Fruit fly (Drosophila melanogaster) whole organism, prepupa: ENCODE measurements around the gene CG10116.

Experiments used
- Blimp-1 ChIP-seq: fragments of 200-800 bp; sonication (Bioruptor generic); optimal IDR thresholded peaks from 3 replicates; lab custom pipeline; 2017; ENCODE audit warnings: missing biosample characterization, missing genetic modification characterization, mild to moderate bottlenecking, moderate library complexity, missing genetic modification reagents
- CG10631 ChIP-seq: fragments of 200-800 bp; sonication (Bioruptor generic); optimal IDR thresholded peaks from 2 replicates; lab custom pipeline; 2016; ENCODE audit warnings: missing biosample characterization, missing genetic modification characterization
- CG1621 ChIP-seq: fragments of 200-800 bp; sonication (Bioruptor generic); optimal IDR thresholded peaks from 3 replicates; lab custom pipeline; 2018; ENCODE audit warnings: missing biosample characterization, mild to moderate bottlenecking, missing genetic modification characterization
- CG16779 ChIP-seq: fragments of 200-800 bp; sonication (Bioruptor generic); optimal IDR thresholded peaks from 3 replicates; lab custom pipeline; 2017; ENCODE audit warnings: missing biosample characterization, mild to moderate bottlenecking, missing genetic modification characterization
- CG3032 ChIP-seq: fragments of 200-800 bp; optimal IDR thresholded peaks from 2 replicates; lab custom pipeline; 2019; ENCODE audit warnings: missing biosample characterization, mild to moderate bottlenecking, missing genetic modification characterization, moderate library complexity
- CG31627 ChIP-seq: fragments of 200-800 bp; sonication (Bioruptor generic); optimal IDR thresholded peaks from 3 replicates; lab custom pipeline; 2016; ENCODE audit warnings: missing biosample characterization, missing genetic modification characterization
- CG32006 ChIP-seq: fragments of 200-800 bp; sonication (Bioruptor generic); optimal IDR thresholded peaks from 3 replicates; lab custom pipeline; 2017; ENCODE audit warnings: missing biosample characterization, mild to moderate bottlenecking, missing genetic modification characterization
- CG3919 ChIP-seq: fragments of 200-800 bp; sonication (Bioruptor generic); optimal IDR thresholded peaks from 3 replicates; lab custom pipeline; 2016; ENCODE audit warnings: missing biosample characterization, missing genetic modification characterization
- CG6163 ChIP-seq: fragments of 200-800 bp; sonication (Bioruptor generic); IDR thresholded peaks from 3 replicates; pipeline ENCODE4 v1.3.6; 2022; ENCODE audit warnings: missing biosample characterization, missing genetic modification characterization
- CG6276 ChIP-seq: fragments of 200-800 bp; sonication (Bioruptor generic); optimal IDR thresholded peaks from 2 replicates; lab custom pipeline; 2017; ENCODE audit warnings: missing biosample characterization, mild to moderate bottlenecking, missing genetic modification characterization
- CG6792 ChIP-seq: fragments of 200-800 bp; sonication (Bioruptor generic); optimal IDR thresholded peaks from 3 replicates; lab custom pipeline; 2016; ENCODE audit warnings: missing biosample characterization, missing genetic modification characterization
- CG6808 ChIP-seq: fragments of 200-800 bp; sonication (Bioruptor generic); optimal IDR thresholded peaks from 3 replicates; lab custom pipeline; 2017; ENCODE audit warnings: missing biosample characterization, missing genetic modification characterization, mild to moderate bottlenecking, moderate library complexity, missing genetic modification reagents
- CG7368 ChIP-seq: fragments of 200-800 bp; sonication (Bioruptor generic); optimal IDR thresholded peaks from 3 replicates; lab custom pipeline; 2016; ENCODE audit warnings: missing biosample characterization, missing genetic modification characterization
- CG8119 ChIP-seq: fragments of 200-800 bp; sonication (Bioruptor generic); IDR thresholded peaks from 3 replicates; pipeline ENCODE4 v1.3.6; 2022; ENCODE audit warnings: missing biosample characterization, missing genetic modification characterization
- CG8319 ChIP-seq: fragments of 200-800 bp; sonication (Bioruptor generic); optimal IDR thresholded peaks from 3 replicates; lab custom pipeline; 2016; ENCODE audit warnings: missing biosample characterization, missing genetic modification characterization
- CG8632 ChIP-seq: fragments of 200-800 bp; sonication (Bioruptor generic); optimal IDR thresholded peaks from 3 replicates; lab custom pipeline; 2016; ENCODE audit warnings: missing biosample characterization, missing genetic modification characterization
- Eip75B ChIP-seq: fragments of 200-800 bp; sonication (Bioruptor generic); optimal IDR thresholded peaks from 3 replicates; lab custom pipeline; 2016; ENCODE audit warnings: missing biosample characterization, missing genetic modification characterization
- Eip78C ChIP-seq: fragments of 200-800 bp; sonication (Bioruptor generic); peaks from one replicate; lab custom pipeline; 2016; ENCODE audit warnings: missing biosample characterization, missing genetic modification characterization
- Ets21C ChIP-seq: fragments of 200-800 bp; sonication (Bioruptor generic); optimal IDR thresholded peaks from 3 replicates; lab custom pipeline; 2016; ENCODE audit warnings: missing biosample characterization, missing genetic modification characterization
- Gug ChIP-seq: fragments of 200-800 bp; sonication (Bioruptor generic); IDR thresholded peaks from 2 replicates; pipeline ENCODE4 v1.3.6; 2022; ENCODE audit warnings: missing biosample characterization, missing genetic modification characterization
- Hr38 ChIP-seq: sonication (Bioruptor generic); optimal IDR thresholded peaks from 2 replicates; lab custom pipeline; 2016; ENCODE audit warnings: missing biosample characterization, missing genetic modification characterization
- Hr39 ChIP-seq: fragments of 200-800 bp; sonication (Bioruptor generic); optimal IDR thresholded peaks from 2 replicates; lab custom pipeline; 2016; ENCODE audit warnings: missing biosample characterization, missing genetic modification characterization
- Lpt ChIP-seq: fragments of 200-800 bp; sonication (Bioruptor generic); optimal IDR thresholded peaks from 3 replicates; lab custom pipeline; 2016; ENCODE audit warnings: missing biosample characterization, missing genetic modification characterization
- Met ChIP-seq: fragments of 200-800 bp; sonication (Bioruptor generic); optimal IDR thresholded peaks from 3 replicates; lab custom pipeline; 2016; ENCODE audit warnings: missing biosample characterization, missing genetic modification characterization
- OdsH ChIP-seq: fragments of 200-800 bp; sonication (Bioruptor generic); optimal IDR thresholded peaks from 3 replicates; lab custom pipeline; 2016; ENCODE audit warnings: missing biosample characterization, missing genetic modification characterization
- Smox ChIP-seq: fragments of 200-800 bp; sonication (Bioruptor generic); optimal IDR thresholded peaks from 3 replicates; lab custom pipeline; 2016; ENCODE audit warnings: missing biosample characterization, missing genetic modification characterization
- Sox102F ChIP-seq: fragments of 200-800 bp; sonication (Bioruptor generic); optimal IDR thresholded peaks from 2 replicates; lab custom pipeline; 2016; ENCODE audit warnings: missing biosample characterization, mild to moderate bottlenecking, missing genetic modification characterization
- acj6 ChIP-seq: fragments of 200-800 bp; sonication (Bioruptor generic); optimal IDR thresholded peaks from 3 replicates; lab custom pipeline; 2016; ENCODE audit warnings: missing biosample characterization, missing genetic modification characterization
- dsx ChIP-seq: fragments of 200-800 bp; optimal IDR thresholded peaks from 3 replicates; lab custom pipeline; 2019; ENCODE audit warnings: missing biosample characterization, mild to moderate bottlenecking, missing genetic modification characterization, moderate library complexity; ENCODE audit not compliant: poor library complexity, severe bottlenecking
- eg ChIP-seq: fragments of 200-800 bp; sonication (Bioruptor generic); IDR thresholded peaks from 3 replicates; pipeline ENCODE4 v1.3.6; 2022; ENCODE audit warnings: missing biosample characterization, missing genetic modification characterization
- fd59A ChIP-seq: fragments of 200-800 bp; sonication (Bioruptor generic); optimal IDR thresholded peaks from 2 replicates; lab custom pipeline; 2017; ENCODE audit warnings: missing biosample characterization, mild to moderate bottlenecking, missing genetic modification characterization, missing genetic modification reagents
- fd85E ChIP-seq: fragments of 200-800 bp; sonication (Bioruptor generic); optimal IDR thresholded peaks from 3 replicates; lab custom pipeline; 2016; ENCODE audit warnings: missing biosample characterization, missing genetic modification characterization
- fkh ChIP-seq: fragments of 200-800 bp; sonication (Bioruptor generic); optimal IDR thresholded peaks from 3 replicates; lab custom pipeline; 2017; ENCODE audit warnings: missing biosample characterization, mild to moderate bottlenecking, missing genetic modification characterization, moderate library complexity
- net ChIP-seq: fragments of 200-800 bp; sonication (Bioruptor generic); optimal IDR thresholded peaks from 3 replicates; lab custom pipeline; 2016; ENCODE audit warnings: missing biosample characterization, missing genetic modification characterization
- pdm3 ChIP-seq: fragments of 200-800 bp; sonication (Bioruptor generic); optimal IDR thresholded peaks from 3 replicates; lab custom pipeline; 2016; ENCODE audit warnings: missing biosample characterization, missing genetic modification characterization
- spab ChIP-seq: fragments of 200-800 bp; sonication (Bioruptor generic); optimal IDR thresholded peaks from 2 replicates; lab custom pipeline; 2017; ENCODE audit warnings: missing biosample characterization, mild to moderate bottlenecking, missing genetic modification characterization, missing genetic modification reagents
- ss ChIP-seq, 2 experiments: fragments of 200-800 bp; sonication (Bioruptor generic); optimal IDR thresholded peaks; 2 replicates in 1 of 2; 3 replicates in 1 of 2; lab custom pipeline; 2017 to 2018; ENCODE audit warnings: mild to moderate bottlenecking in 2 of 2, missing biosample characterization in 2 of 2, missing genetic modification characterization in 2 of 2, moderate library complexity in 1 of 2
- svp ChIP-seq: fragments of 200-800 bp; sonication (Bioruptor generic); peaks from one replicate; lab custom pipeline; 2016; ENCODE audit warnings: missing biosample characterization, missing genetic modification characterization
- topi ChIP-seq: fragments of 200-800 bp; sonication (Bioruptor generic); optimal IDR thresholded peaks from 3 replicates; lab custom pipeline; 2016; ENCODE audit warnings: missing biosample characterization, missing genetic modification characterization

Gene CG10116

DNA sequence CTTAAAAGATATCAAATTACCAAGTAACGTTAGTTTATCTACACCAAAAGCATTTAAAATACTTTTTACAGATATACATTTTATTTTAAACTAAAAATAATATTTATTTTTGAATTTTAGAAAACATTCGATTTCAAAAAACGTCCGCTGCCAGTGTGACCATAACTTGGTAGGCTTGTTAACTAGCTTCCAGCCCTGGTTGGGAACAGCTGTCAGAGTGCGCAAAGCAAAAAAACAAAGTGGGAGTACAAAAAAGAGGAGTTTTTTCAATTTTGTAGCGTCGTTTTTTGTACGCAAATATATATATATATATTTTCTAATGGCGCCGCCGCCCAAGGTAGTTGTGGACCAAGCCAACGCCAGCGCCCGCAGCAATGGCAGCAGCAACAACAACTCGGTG is 14.6 kb downstream of the CG10116 start, which contains the start of gene cmb (continued):
- TF ChIP-seq eg (GFP tag; lab: Robert Waterston, UW) (peak; percentile 97), Eip75B (GFP tag; lab: Kevin White, UChicago) (peak; percentile 56), Gug (GFP tag; lab: Robert Waterston, UW) (peak; percentile 79), dsx (peak; percentile 88), CG3919 (GFP tag; lab: Kevin White, UChicago) (peak; percentile 64), net (GFP tag; lab: Kevin White, UChicago) (peak; percentile 88), spab (GFP tag; lab: Kevin White, UChicago) (peak; percentile 88), CG1621 (peak; percentile 90), OdsH (GFP tag; lab: Kevin White, UChicago) (peak; percentile 71), Smox (GFP tag; lab: Kevin White, UChicago) (peak; percentile 12), Met (GFP tag; lab: Kevin White, UChicago) (no peak), topi (GFP tag; lab: Kevin White, UChicago) (peak; percentile 41), CG32006 (peak; percentile 93), CG6792 (GFP tag; lab: Kevin White, UChicago) (peak; percentile 49), CG8119 (GFP tag; lab: Robert Waterston, UW) (peak; percentile 96), fd85E (GFP tag; lab: Kevin White, UChicago) (no peak)

DNA sequence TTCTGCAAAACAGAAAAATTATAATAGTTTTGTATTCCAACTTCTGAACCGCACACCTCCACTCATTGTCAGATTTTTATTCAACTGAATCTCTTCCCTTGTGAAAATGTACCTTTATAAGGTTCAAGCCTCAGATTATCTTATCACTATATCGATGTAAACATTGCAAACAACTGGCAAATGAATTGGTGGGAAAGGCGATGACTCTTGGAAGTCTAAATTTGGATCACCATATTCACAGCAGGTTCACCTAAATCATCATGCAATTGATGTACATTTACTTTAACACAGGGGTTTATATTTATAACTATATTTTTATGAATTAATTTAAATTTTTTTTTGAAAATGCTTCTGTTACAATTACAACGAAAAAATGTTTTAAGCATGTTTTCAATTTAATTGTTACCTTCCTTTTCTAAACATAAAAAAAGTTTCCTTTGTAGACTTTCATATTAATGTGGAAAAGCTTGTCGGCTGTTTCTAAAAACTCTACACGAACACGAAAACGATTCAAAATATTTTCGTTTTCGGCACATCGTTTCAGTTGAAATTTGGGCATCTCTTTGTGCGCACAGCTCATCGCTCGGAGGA is 16.6 kb downstream of the CG10116 start, which contains the start of the genes CG10140 and CG14109:
TSS of gene CG10140 (minus strand) at position 101 of the 591 bp plus-strand sequence.
TSS of gene CG14109 (plus strand) at position 541 of the 591 bp plus-strand sequence.
- TF ChIP-seq OdsH (GFP tag; lab: Kevin White, UChicago) = no peak
- no peak for TF ChIP-seq CG6163 (GFP tag; lab: Robert Waterston, UW)
- no peak for TF ChIP-seq Smox (GFP tag; lab: Kevin White, UChicago)
- no peak for TF ChIP-seq Eip75B (GFP tag; lab: Kevin White, UChicago)
- no peak for TF ChIP-seq CG6276 (GFP tag; lab: Kevin White, UChicago)

DNA sequence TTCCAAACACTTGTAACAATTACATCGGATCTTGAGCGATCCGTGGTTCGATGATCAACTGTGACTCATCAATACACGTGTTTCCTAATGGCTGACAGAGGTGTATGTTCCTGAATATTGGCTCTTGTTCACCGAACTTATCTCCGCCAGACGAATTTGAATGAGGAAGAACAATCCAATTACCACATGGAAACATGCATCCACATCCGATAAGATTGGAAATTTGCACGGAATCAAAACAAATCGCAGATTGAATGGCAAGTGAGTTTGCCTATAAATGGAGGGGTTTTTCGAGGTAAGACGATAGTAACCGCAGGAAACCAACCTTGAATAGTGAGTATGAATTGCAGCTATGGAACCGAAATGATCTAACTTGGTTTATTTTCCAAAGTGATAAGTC is 19.4 kb downstream of the CG10116 start, which contains the start of gene CG10725:
TSS of gene CG10725 (plus strand) at position 301 of the 400 bp plus-strand sequence.
- no peak for TF ChIP-seq CG6276 (GFP tag; lab: Kevin White, UChicago)

DNA sequence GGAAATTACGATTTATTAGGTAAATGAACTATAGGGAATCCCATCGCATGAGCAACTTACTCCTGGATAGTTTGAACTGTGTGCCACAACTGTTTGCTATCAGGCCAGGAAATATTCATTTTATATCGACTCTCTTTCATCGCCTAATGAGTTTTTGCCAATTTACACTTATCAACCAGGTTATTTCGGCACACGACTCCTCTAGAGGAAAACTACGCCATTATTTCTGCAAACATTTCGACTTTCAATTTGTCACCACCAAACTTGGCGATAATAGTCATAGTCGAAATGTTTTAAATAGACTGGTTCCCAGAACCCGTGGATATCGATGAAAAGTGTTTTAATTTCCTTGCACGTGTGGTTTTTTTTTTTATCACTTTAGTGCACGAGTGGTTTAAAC is 20.0 kb downstream of the CG10116 start, which contains the start of gene CG10154:
TSS of gene CG10154 (minus strand) at position 101 of the 400 bp plus-strand sequence.
- TF ChIP-seq Hr39 (no peak), Blimp-1 (no peak), CG8632 (GFP tag; lab: Kevin White, UChicago) (no peak), Eip75B (GFP tag; lab: Kevin White, UChicago) (no peak), svp (GFP tag; lab: Kevin White, UChicago) (no peak), eg (GFP tag; lab: Robert Waterston, UW) (no peak), ss (GFP tag; optimal IDR thresholded peaks at IDR 0.05; lab: Kevin White, UChicago) (no peak), CG3032 (tag; lab: Kevin White, UChicago) (no peak), topi (GFP tag; lab: Kevin White, UChicago) (no peak), acj6 (GFP tag; lab: Kevin White, UChicago) (no peak), net (GFP tag; lab: Kevin White, UChicago) (no peak), Hr38 (GFP tag; lab: Kevin White, UChicago) (no peak), Ets21C (GFP tag; lab: Kevin White, UChicago) (no peak)

DNA sequence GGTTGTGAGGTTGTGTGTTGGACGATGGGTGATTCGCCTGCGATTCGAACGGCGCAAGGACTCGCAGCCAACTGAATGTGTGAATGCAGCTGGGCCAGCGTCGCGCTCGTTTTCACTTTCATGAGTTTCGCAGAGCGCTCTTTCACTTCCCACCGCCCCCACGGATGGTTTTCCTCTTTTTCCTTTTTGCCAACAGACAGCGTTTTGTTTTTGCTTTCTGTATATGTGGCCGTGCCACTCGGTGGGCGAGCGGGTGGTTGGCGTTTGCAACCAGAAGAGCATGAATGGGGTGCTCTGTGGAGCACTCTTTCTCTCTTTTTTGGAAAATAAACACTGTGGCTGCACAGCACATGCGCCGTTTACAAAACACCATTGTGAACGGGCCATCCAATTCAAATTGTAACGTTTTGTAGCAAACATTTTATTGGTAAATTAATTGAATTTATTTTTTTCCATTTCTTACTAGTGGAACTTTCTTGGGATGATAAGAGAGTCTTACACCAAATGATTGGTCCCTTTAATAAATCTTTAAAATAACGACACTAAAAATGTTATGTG is 21.8 kb downstream of the CG10116 start, which contains the start of gene CG10713:
TSS of gene CG10713 (minus strand) at position 60 of the 558 bp plus-strand sequence.
- TF ChIP-seq CG31627 (GFP tag; lab: Kevin White, UChicago) (no peak), fd59A (GFP tag; lab: Kevin White, UChicago) (no peak), CG10631 (GFP tag; lab: Kevin White, UChicago) (no peak), Lpt (GFP tag; lab: Kevin White, UChicago) (peak; percentile 47), CG32006 (peak; percentile 61), svp (GFP tag; lab: Kevin White, UChicago) (no peak), fkh (GFP tag; lab: Kevin White, UChicago) (no peak), CG6276 (GFP tag; lab: Kevin White, UChicago) (peak; percentile 76), Hr39 (no peak), CG1621 (peak; percentile 44), Blimp-1 (no peak), CG16779 (tag; lab: Kevin White, UChicago) (peak; percentile 65), CG6808 (GFP tag; lab: Kevin White, UChicago) (peak; percentile 62), pdm3 (no peak), eg (GFP tag; lab: Robert Waterston, UW) (peak; percentile 87), Ets21C (GFP tag; lab: Kevin White, UChicago) (no peak), ss (GFP tag; optimal IDR thresholded peaks at IDR 0.05; lab: Kevin White, UChicago) (peak; percentile 45 to 68), CG7368 (peak; percentile 44), topi (GFP tag; lab: Kevin White, UChicago) (peak; percentile 0), Sox102F (GFP tag; lab: Kevin White, UChicago) (peak; percentile 2), CG8319 (no peak), CG3919 (GFP tag; lab: Kevin White, UChicago) (peak; percentile 40), CG6792 (GFP tag; lab: Kevin White, UChicago) (no peak), Eip78C (peak; percentile 35)
